Fruit fly (Drosophila melanogaster) whole organism, adult: ENCODE measurements around the gene Mettl4.
A peak's percentile ranks its signal among the peaks of the same experiment; 100 is the strongest.

ENCODE experiments used
- CG11617 ChIP-seq: fragments of 200-800 bp; sonication (Bioruptor generic); optimal IDR thresholded peaks from 2 replicates; lab custom pipeline; 2017; ENCODE audit warnings: mild to moderate bottlenecking, missing biosample characterization, missing genetic modification reagents, missing genetic modification characterization
- CG12768 ChIP-seq: fragments of 200-800 bp; sonication (Bioruptor generic); optimal IDR thresholded peaks from 2 replicates; lab custom pipeline; 2017; ENCODE audit warnings: missing biosample characterization, missing genetic modification characterization, mild to moderate bottlenecking, moderate library complexity, missing genetic modification reagents
- CG14711 ChIP-seq: fragments of 200-800 bp; sonication (Bioruptor generic); optimal IDR thresholded peaks from 2 replicates; lab custom pipeline; 2018; ENCODE audit warnings: missing biosample characterization, mild to moderate bottlenecking, missing genetic modification characterization, moderate library complexity
- CG1620 ChIP-seq: fragments of 200-800 bp; sonication (Bioruptor generic); optimal IDR thresholded peaks from 2 replicates; lab custom pipeline; 2016; ENCODE audit warnings: missing biosample characterization, missing genetic modification characterization
- CG33017 ChIP-seq: fragments of 200-800 bp; sonication (Bioruptor generic); optimal IDR thresholded peaks from 2 replicates; lab custom pipeline; 2018; ENCODE audit warnings: missing biosample characterization, mild to moderate bottlenecking, missing genetic modification characterization, moderate library complexity
- CG5204 ChIP-seq: fragments of 200-800 bp; sonication (Bioruptor generic); optimal IDR thresholded peaks from 2 replicates; lab custom pipeline; 2016; ENCODE audit warnings: missing biosample characterization, missing genetic modification characterization
- CG7045 ChIP-seq: fragments of 200-800 bp; sonication (Bioruptor generic); optimal IDR thresholded peaks from 2 replicates; lab custom pipeline; 2017; ENCODE audit warnings: missing biosample characterization, mild to moderate bottlenecking, missing genetic modification characterization
- CG7101 ChIP-seq: fragments of 200-800 bp; sonication (Bioruptor generic); optimal IDR thresholded peaks from 2 replicates; lab custom pipeline; 2018; ENCODE audit warnings: missing biosample characterization, mild to moderate bottlenecking, missing genetic modification characterization, moderate library complexity
- Clk ChIP-seq: fragments of 200-800 bp; sonication (Bioruptor generic); optimal IDR thresholded peaks from 2 replicates; lab custom pipeline; 2017; ENCODE audit warnings: missing biosample characterization, missing genetic modification characterization
- Crg-1 ChIP-seq: fragments of 200-800 bp; sonication (Bioruptor generic); optimal IDR thresholded peaks from 2 replicates; lab custom pipeline; 2016; ENCODE audit warnings: missing biosample characterization, missing genetic modification characterization
- Hr96 ChIP-seq: fragments of 200-800 bp; sonication (Bioruptor generic); optimal IDR thresholded peaks from 2 replicates; lab custom pipeline; 2016; ENCODE audit warnings: missing biosample characterization, missing genetic modification characterization
- Mnt ChIP-seq: fragments of 200-800 bp; sonication (Bioruptor generic); optimal IDR thresholded peaks from 2 replicates; lab custom pipeline; 2016; ENCODE audit warnings: missing biosample characterization, mild to moderate bottlenecking, missing genetic modification characterization
- bab1 ChIP-seq: fragments of 200-800 bp; sonication (Bioruptor generic); optimal IDR thresholded peaks from 3 replicates; lab custom pipeline; 2019; ENCODE audit warnings: missing biosample characterization, mild to moderate bottlenecking, missing genetic modification characterization, moderate library complexity
- cic ChIP-seq: fragments of 200-800 bp; sonication (Bioruptor generic); optimal IDR thresholded peaks from 2 replicates; lab custom pipeline; 2017; ENCODE audit warnings: missing biosample characterization, mild to moderate bottlenecking, missing genetic modification characterization, moderate library complexity
- cnc ChIP-seq, 2 experiments: fragments of >200 bp; optimal IDR thresholded peaks; 2 replicates each; lab custom pipeline; 2017
- kay ChIP-seq: fragments of 200-800 bp; sonication (Bioruptor generic); peaks from one replicate; lab custom pipeline; 2016; ENCODE audit warnings: missing biosample characterization, missing genetic modification characterization, borderline replicate concordance
- ovo ChIP-seq: fragments of 200-800 bp; sonication (Bioruptor generic); optimal IDR thresholded peaks from 2 replicates; lab custom pipeline; 2016; ENCODE audit warnings: missing biosample characterization, missing genetic modification characterization
- pad ChIP-seq: fragments of 200-800 bp; sonication (Bioruptor generic); optimal IDR thresholded peaks from 3 replicates; lab custom pipeline; 2017; ENCODE audit warnings: missing biosample characterization, missing genetic modification characterization, mild to moderate bottlenecking, moderate library complexity, missing genetic modification reagents
- tj ChIP-seq: fragments of 200-800 bp; sonication (Bioruptor generic); optimal IDR thresholded peaks from 3 replicates; lab custom pipeline; 2017; ENCODE audit warnings: missing biosample characterization, mild to moderate bottlenecking, missing genetic modification characterization, moderate library complexity
- toe ChIP-seq: fragments of 200-800 bp; sonication (Bioruptor generic); optimal IDR thresholded peaks from 2 replicates; lab custom pipeline; 2016; ENCODE audit warnings: missing biosample characterization, missing genetic modification characterization

The Mettl4 gene

dm6 chr3R:16655494-16656493 lies 4.8 kb upstream of the Mettl4 start, which contains the start of gene modSP:
Gene modSP, minus strand, starts transcription at chr3R:16655662.
- TF ChIP-seq CG7045 (GFP tag; lab: Kevin White, UChicago): no peak
- peak; percentile 57 for TF ChIP-seq Mnt

- TF ChIP-seq CG12768 (GFP tag; lab: Kevin White, UChicago): peak; percentile 13
- no peak for TF ChIP-seq cnc (optimal IDR thresholded peaks at IDR 0.05; lab: Kevin White, UChicago)
- peak; percentile 5 for TF ChIP-seq Hr96 (GFP tag; lab: Kevin White, UChicago)
- TF ChIP-seq CG33017 (tag; lab: Kevin White, UChicago): no peak
- peak; percentile 4 for TF ChIP-seq cic (GFP tag; lab: Kevin White, UChicago)
- TF ChIP-seq Clk: no peak
- no peak for TF ChIP-seq CG7045 (GFP tag; lab: Kevin White, UChicago)
- peak; percentile 7 for TF ChIP-seq tj (GFP tag; lab: Kevin White, UChicago)
- TF ChIP-seq CG5204 (GFP tag; lab: Kevin White, UChicago): no peak
- no peak for TF ChIP-seq bab1
- peak; percentile 92 for TF ChIP-seq kay (GFP tag; lab: Kevin White, UChicago)
These were observed 4.1 kb upstream of the Mettl4 start for dm6 chr3R:16655000-16655493.

- TF ChIP-seq Mnt (peak; percentile 26), CG12768 (GFP tag; lab: Kevin White, UChicago) (peak; percentile 2), bab1 (peak; percentile 56), Crg-1 (no peak), cic (GFP tag; lab: Kevin White, UChicago) (no peak), CG33017 (tag; lab: Kevin White, UChicago) (no peak), CG1620 (GFP tag; lab: Kevin White, UChicago) (no peak), cnc (optimal IDR thresholded peaks at IDR 0.05; lab: Kevin White, UChicago) (no peak), CG7101 (tag; lab: Kevin White, UChicago) (no peak), tj (GFP tag; lab: Kevin White, UChicago) (no peak), pad (GFP tag; lab: Kevin White, UChicago) (no peak), toe (no peak), CG7045 (GFP tag; lab: Kevin White, UChicago) (no peak), Clk (no peak), CG11617 (GFP tag; lab: Kevin White, UChicago) (no peak), CG14711 (tag; lab: Kevin White, UChicago) (no peak), ovo (GFP tag; lab: Kevin White, UChicago) (no peak), kay (GFP tag; lab: Kevin White, UChicago) (peak; percentile 98), Hr96 (GFP tag; lab: Kevin White, UChicago) (no peak), CG5204 (GFP tag; lab: Kevin White, UChicago) (no peak)
These were observed 1.1 kb upstream of the Mettl4 start, which contains the start of gene CG14907 for dm6 chr3R:16652091-16652490. Gene CG14907, minus strand, starts transcription at chr3R:16652319.

dm6 chr3R:16649282-16649681 lies 1.7 kb downstream of the Mettl4 start:
- no peak for TF ChIP-seq CG12768 (GFP tag; lab: Kevin White, UChicago)
- no peak for TF ChIP-seq CG1620 (GFP tag; lab: Kevin White, UChicago)
- no peak for TF ChIP-seq CG14711 (tag; lab: Kevin White, UChicago)
- TF ChIP-seq Crg-1: no peak
- TF ChIP-seq CG7101 (tag; lab: Kevin White, UChicago): no peak
- no peak for TF ChIP-seq cnc (optimal IDR thresholded peaks at IDR 0.05; lab: Kevin White, UChicago)
- TF ChIP-seq toe: no peak
- TF ChIP-seq CG11617 (GFP tag; lab: Kevin White, UChicago): no peak
- TF ChIP-seq Clk: no peak
- TF ChIP-seq bab1: no peak
- TF ChIP-seq tj (GFP tag; lab: Kevin White, UChicago): no peak
- no peak for TF ChIP-seq CG7045 (GFP tag; lab: Kevin White, UChicago)

- TF ChIP-seq CG11617 (GFP tag; lab: Kevin White, UChicago) (no peak), bab1 (peak; percentile 14), ovo (GFP tag; lab: Kevin White, UChicago) (no peak), cnc (optimal IDR thresholded peaks at IDR 0.05; lab: Kevin White, UChicago) (no peak), Mnt (peak; percentile 27), CG12768 (GFP tag; lab: Kevin White, UChicago) (peak; percentile 22)
These were observed 3.3 kb downstream of the Mettl4 start for dm6 chr3R:16647716-16648016.

dm6 chr3R:16646952-16647715 lies 3.8 kb downstream of the Mettl4 start, which contains the start of the genes CG10324 and CCT3:
Gene CG10324, minus strand, starts transcription at chr3R:16647004.
Gene CCT3, plus strand, starts transcription at chr3R:16647605.
- peak; percentile 48 for TF ChIP-seq Crg-1
- no peak for TF ChIP-seq cnc (optimal IDR thresholded peaks at IDR 0.05; lab: Kevin White, UChicago)
- TF ChIP-seq CG11617 (GFP tag; lab: Kevin White, UChicago): peak; percentile 27
- peak; percentile 71 for TF ChIP-seq CG7045 (GFP tag; lab: Kevin White, UChicago)
- TF ChIP-seq pad (GFP tag; lab: Kevin White, UChicago): peak; percentile 24
- TF ChIP-seq cic (GFP tag; lab: Kevin White, UChicago): no peak
- peak; percentile 78 for TF ChIP-seq toe
- TF ChIP-seq Mnt: no peak
- peak; percentile 61 for TF ChIP-seq tj (GFP tag; lab: Kevin White, UChicago)
- no peak for TF ChIP-seq CG5204 (GFP tag; lab: Kevin White, UChicago)
- peak; percentile 62 for TF ChIP-seq CG1620 (GFP tag; lab: Kevin White, UChicago)
- peak; percentile 56 for TF ChIP-seq CG12768 (GFP tag; lab: Kevin White, UChicago)
- peak; percentile 65 for TF ChIP-seq bab1
- TF ChIP-seq CG7101 (tag; lab: Kevin White, UChicago): peak; percentile 66
- peak; percentile 95 for TF ChIP-seq kay (GFP tag; lab: Kevin White, UChicago)
- TF ChIP-seq ovo (GFP tag; lab: Kevin White, UChicago): peak; percentile 44
- no peak for TF ChIP-seq Clk
- peak; percentile 57 for TF ChIP-seq CG33017 (tag; lab: Kevin White, UChicago)
- peak; percentile 46 for TF ChIP-seq CG14711 (tag; lab: Kevin White, UChicago)
- TF ChIP-seq Hr96 (GFP tag; lab: Kevin White, UChicago): no peak
